Worm (Caenorhabditis elegans): ENCODE measurements around the gene emb-5.

emb-5 gene

DNA sequence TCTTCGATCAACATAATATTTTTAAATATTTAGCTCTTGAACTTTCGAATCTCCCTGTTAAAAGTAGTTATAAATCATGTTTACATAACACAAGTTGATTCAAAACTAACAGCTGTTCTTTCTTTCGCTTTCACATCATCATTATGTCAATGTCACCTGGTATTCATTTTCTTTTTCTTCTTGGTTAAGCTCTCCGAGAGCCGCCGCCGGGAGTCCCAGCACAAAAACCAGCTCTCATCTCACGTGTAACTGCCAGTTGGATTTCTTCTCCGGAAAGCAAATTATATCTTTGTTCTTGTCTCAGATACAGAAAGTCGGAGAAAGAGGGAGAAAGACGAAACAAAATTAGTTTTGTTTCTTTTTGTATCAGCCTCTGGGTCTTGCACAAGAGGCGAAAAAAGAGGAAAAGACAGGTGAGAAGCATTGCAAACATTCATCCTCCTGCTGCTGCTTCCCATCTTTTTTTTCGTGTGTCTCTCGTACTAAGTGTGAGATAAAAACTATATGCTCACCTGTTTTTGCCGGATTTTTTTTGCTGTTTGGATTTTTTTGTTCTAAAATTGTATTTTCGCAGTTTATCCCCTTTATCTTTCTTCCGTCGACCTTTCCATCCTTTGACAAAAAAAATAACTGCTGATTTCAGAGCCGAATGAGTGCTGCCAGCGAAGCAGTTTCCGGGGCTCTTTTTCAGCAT lies 11.0 kb upstream of the emb-5 start, which contains the start of gene F17C8.3:
TSS of gene F17C8.3 (plus strand) at position 644 of the 694 bp plus-strand sequence.
- TF ChIP-seq unc-62 (GFP tag; optimal IDR thresholded peaks at IDR 0.05): no peak

DNA sequence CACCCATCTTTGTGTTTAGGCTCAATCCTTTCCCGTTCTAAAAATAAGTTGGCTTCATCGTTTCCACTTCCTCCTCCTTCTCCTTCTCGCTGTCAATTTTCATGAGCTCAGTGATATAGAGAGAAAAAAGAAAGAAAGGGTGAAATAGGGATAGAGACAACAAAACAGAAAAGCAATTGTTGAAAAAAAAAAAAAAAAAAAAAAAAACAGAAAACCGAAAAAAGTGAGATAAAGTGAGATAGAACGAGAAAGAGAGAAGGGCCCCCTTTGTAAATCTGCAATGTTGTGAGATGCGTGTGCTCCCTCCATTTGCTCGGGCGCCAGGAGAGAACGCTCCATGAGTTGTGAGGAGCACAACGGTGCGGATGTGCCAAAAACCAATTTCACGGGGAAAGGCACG lies 3.5 kb upstream of the emb-5 start:
- no peak for TF ChIP-seq unc-62 (GFP tag; optimal IDR thresholded peaks at IDR 0.05)

DNA sequence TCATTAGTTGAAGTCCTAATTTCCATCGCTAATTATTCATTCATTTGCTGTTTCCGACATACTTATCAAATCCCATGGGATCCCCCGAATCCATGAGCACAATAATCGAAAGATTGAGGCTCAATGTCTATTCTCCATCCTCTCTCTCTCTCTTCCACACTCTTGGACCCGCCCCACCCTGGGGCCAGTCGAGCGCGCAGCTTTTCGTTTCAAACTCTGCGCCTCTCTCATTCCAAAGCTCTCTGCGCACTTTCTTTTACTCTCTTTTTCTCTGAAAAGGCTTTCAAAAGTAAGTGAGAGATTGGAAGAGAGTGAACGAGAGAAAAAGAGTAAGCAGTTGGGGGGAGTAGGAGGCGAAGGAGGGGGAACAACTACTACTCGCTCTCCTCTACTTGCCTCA lies 1.3 kb upstream of the emb-5 start, which contains the start of gene acy-1:
TSS of gene acy-1 (plus strand) at position 346 of the 400 bp plus-strand sequence.
- TF ChIP-seq unc-62 (GFP tag; optimal IDR thresholded peaks at IDR 0.05): no peak

ce11 chrIII:4715088-4715487 lies 5.4 kb downstream of the emb-5 start, which contains the start of gene him-18:
him-18 (minus strand) TSS chrIII:4715188.
- no peak for TF ChIP-seq unc-62 (GFP tag; optimal IDR thresholded peaks at IDR 0.05)

DNA sequence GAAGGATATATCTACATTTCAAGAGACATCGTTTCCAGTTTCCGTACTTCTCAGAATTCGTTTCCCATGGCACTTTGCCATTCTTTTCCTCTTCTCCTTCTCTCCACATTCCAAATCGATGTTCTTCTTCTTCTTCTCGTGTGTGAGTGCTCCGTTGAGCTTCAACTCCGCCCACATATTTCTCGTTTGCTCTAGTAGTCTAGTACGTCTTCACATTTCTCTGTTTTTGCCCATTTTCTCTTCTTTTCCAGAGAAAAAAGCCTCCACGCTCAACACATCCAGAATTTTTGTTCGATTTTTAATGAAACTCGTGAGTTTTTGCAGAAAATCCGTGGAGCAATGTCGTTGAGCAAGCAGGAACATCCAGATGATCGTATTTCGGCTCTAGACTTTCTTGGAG lies 11.6 kb downstream of the emb-5 start, which contains the start of gene T04A8.18:
TSS of gene T04A8.18 (plus strand) at position 301 of the 400 bp plus-strand sequence.
- TF ChIP-seq unc-62 (GFP tag; optimal IDR thresholded peaks at IDR 0.05): no peak

DNA sequence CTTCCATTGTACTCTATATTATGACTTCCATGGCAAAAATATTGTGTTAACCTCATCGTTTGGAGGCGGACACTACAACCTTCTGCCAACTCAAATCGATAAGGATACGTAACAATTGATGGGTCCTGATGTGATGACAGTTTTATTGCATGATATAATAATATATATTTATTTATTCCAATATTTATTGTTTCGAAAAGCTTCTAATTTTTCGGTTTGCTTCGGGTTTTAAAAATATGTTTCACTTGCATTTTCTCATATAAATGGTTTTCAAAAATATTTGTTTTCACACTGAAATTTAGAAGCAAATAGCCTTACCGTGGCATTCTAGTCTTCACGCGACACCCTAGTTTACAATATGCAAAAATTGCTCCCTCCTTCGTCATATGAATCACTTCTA lies 13.8 kb downstream of the emb-5 start, which contains the start of gene T04A8.13:
TSS of gene T04A8.13 (plus strand) at position 301 of the 400 bp plus-strand sequence.
- TF ChIP-seq unc-62 (GFP tag; optimal IDR thresholded peaks at IDR 0.05): no peak

DNA sequence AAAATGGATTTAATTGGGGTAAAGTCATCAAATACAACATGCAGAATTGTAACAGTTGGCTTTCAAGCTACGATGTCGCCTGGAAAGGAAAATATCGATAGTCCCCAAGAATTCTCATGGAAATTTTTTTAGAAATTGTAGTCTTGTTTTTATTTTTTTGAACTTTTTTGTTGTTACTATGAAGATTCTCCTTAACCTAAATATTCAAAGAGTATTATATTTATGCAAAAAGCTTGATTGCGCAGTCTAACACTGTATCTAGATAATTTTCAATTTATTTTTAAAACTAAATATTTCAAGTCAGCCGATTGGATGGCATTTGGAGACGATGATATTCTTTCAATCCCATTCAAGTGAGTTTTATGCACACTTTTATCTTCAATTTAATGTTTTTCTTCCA lies 15.3 kb downstream of the emb-5 start, which contains the start of gene pgap-2:
TSS of gene pgap-2 (plus strand) at position 301 of the 400 bp plus-strand sequence.
- no peak for TF ChIP-seq unc-62 (GFP tag; optimal IDR thresholded peaks at IDR 0.05)

DNA sequence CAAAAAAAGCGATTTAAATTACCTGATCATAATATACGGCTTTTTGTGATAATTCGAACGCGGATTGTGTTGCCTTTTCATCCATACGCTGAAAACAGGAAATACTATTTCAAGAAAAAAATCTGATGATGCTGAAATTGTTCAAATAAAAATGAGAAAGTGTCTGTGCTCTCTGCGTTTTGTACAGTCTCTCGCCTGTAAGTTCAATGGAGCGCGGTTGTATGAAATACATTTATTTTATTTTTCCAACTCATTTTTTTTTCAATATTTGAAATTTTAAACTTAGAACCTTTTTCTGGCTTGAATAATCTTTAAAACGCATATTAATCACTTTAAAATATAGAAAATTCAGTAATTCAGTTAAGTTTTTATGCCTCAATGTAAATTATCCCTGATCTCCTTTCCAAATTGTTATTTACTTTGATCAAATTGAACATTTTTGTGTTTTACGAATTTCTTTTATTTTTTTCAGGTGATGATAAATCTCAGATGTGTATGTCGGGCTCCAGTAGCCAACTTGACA lies 16.5 kb downstream of the emb-5 start, which contains the start of the genes clp-2 and mrpl-16:
TSS of gene clp-2 (minus strand) at position 94 of the 523 bp plus-strand sequence.
TSS of gene mrpl-16 (plus strand) at position 473 of the 523 bp plus-strand sequence.
- no peak for TF ChIP-seq unc-62 (GFP tag; optimal IDR thresholded peaks at IDR 0.05)

ce11 chrIII:4699922-4700321 lies 20.5 kb downstream of the emb-5 start, which contains the start of gene sel-13:
sel-13 (minus strand) TSS chrIII:4700224.
- TF ChIP-seq unc-62 (GFP tag; optimal IDR thresholded peaks at IDR 0.05): no peak

DNA sequence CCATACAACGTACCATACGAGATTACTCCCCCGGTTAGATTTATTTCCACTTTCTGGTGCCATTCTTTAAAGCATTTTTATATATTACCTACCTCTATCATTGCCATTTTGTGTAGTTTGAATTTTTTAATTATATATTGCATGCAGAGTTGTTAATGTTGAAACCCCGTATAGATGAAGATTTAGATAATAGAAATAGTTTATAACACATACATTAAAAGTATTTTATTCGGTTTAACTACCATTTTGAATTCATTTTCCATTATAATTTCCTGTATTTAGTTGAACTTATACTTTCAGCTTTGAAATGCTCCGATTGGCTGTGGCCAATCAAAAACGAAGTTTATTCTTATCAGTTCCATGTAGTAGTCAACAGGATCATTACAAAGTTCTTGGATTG lies 22.7 kb downstream of the emb-5 start, which contains the start of gene dnj-18:
TSS of gene dnj-18 (plus strand) at position 301 of the 400 bp plus-strand sequence.
- no peak for TF ChIP-seq unc-62 (GFP tag; optimal IDR thresholded peaks at IDR 0.05)

- TF ChIP-seq unc-62 (GFP tag; optimal IDR thresholded peaks at IDR 0.05): no peak
Measured at ce11 chrIII:4696903-4697302, 23.6 kb downstream of the emb-5 start.

ce11 chrIII:4695057-4695456 lies 25.4 kb downstream of the emb-5 start, which contains the start of gene T04A8.7:
T04A8.7 (plus strand) TSS chrIII:4695357.
- TF ChIP-seq unc-62 (GFP tag; optimal IDR thresholded peaks at IDR 0.05): no peak

DNA sequence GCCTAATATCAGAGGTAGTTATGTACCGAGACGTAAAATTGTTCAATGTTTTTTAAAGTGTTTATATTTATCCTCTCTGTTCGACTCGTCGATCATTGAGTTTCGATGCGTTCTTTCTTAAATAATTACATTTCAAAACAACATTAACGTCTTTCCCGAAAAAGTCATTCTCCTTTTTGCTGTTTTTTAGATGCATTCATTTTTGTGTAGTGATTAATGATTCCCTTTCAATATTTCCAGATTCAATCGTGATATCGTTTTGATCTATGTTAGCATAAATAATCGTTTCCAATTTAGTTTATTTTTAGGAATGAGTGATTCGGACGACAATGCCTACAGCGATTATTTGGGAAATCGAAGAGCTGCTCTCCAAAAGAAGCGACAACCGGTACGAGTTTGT lies 26.8 kb downstream of the emb-5 start, which contains the start of gene T04A8.8:
TSS of gene T04A8.8 (plus strand) at position 301 of the 400 bp plus-strand sequence.
- no peak for TF ChIP-seq unc-62 (GFP tag; optimal IDR thresholded peaks at IDR 0.05)

DNA sequence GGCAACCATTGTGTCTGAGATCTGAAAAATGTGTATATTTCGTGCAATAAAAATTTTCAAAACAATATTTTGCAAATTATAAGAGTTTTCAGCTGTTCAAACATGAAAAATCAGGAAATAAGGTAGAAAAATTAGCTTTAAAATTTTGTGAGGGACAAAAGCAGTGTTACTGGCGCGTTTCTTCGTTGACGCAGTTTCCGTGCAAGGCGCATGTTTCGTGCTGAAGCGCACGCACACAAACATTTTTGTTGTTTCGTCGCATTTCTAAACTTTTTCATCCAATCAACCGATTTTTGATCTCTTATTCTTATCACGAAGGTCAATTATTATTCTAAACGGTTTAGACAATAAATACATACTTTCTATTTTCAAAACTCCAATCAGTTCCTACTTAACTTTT lies 27.2 kb downstream of the emb-5 start, which contains the start of gene nifk-1:
TSS of gene nifk-1 (minus strand) at position 27 of the 400 bp plus-strand sequence.
- no peak for TF ChIP-seq unc-62 (GFP tag; optimal IDR thresholded peaks at IDR 0.05)

- TF ChIP-seq unc-62 (GFP tag; optimal IDR thresholded peaks at IDR 0.05): no peak
Measured at ce11 chrIII:4689595-4689994, 30.9 kb downstream of the emb-5 start.

- TF ChIP-seq unc-62 (GFP tag; optimal IDR thresholded peaks at IDR 0.05): no peak
Measured at ce11 chrIII:4688965-4689364, 31.5 kb downstream of the emb-5 start, which contains the start of gene ppat-1. ppat-1 (plus strand) TSS chrIII:4689280.
